Worm (Caenorhabditis elegans) whole organism, early embryonic: ENCODE results near the gene F53F4.11.

ENCODE experiments used
- F13C5.2 ChIP-seq: sonication (generic microtip); optimal IDR thresholded peaks from 2 replicates; lab custom pipeline; 2017; ENCODE audit warnings: mild to moderate bottlenecking, missing genetic modification characterization, inconsistent platforms, missing compliant biosample characterization
- aly-1 ChIP-seq: sonication (generic microtip); optimal IDR thresholded peaks from 2 replicates; lab custom pipeline; 2016; ENCODE audit warnings: missing genetic modification characterization, missing compliant biosample characterization
- tbx-11 ChIP-seq: fragments of 200-800 bp; sonication (Bioruptor generic); IDR thresholded peaks from 2 replicates; pipeline ENCODE4 v1.3.6; 2022; ENCODE audit warnings: missing genetic modification characterization, missing compliant biosample characterization
- tbx-37 ChIP-seq: fragments of 200-800 bp; sonication (Bioruptor generic); conservative IDR thresholded peaks from 2 replicates; pipeline ENCODE4 v1.3.6; 2022; ENCODE audit warnings: missing genetic modification reagents, missing genetic modification characterization, missing compliant biosample characterization

DNA sequence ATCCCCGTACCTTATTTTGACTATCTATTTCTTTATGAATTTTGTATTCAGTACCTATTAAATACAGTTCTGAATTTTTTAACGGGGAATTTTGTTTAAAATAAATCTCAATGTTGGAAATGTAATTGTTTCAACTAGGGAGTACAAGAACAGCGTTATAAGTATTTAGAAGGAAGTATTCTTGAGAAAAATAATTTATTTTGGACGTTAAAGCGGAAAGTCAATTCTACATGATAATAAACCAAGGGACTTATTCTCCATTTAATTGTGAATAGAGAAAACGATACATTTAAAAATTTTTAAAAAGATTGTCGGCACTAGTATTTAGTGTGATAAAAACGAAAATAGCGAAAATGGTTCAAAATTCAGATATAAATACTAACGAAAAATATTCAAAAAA is 44.8 kb upstream of the F53F4.11 start:
- TF ChIP-seq aly-1 (tag; lab: Kevin White, UChicago), result no peak
- no peak for TF ChIP-seq F13C5.2 (tag; lab: Kevin White, UChicago)
- no peak for TF ChIP-seq tbx-11 (GFP tag; lab: Robert Waterston, UW)
- no peak for TF ChIP-seq tbx-37 (GFP tag; lab: Robert Waterston, UW)
